Fruit fly (Drosophila melanogaster) whole organism, prepupa: Measurements from ENCODE around the gene dbo.

ENCODE experiments used
- Blimp-1 ChIP-seq: fragments of 200-800 bp; sonication (Bioruptor generic); optimal IDR thresholded peaks from 3 replicates; lab custom pipeline; 2017; ENCODE audit warnings: missing biosample characterization, missing genetic modification characterization, mild to moderate bottlenecking, moderate library complexity, missing genetic modification reagents
- CG10631 ChIP-seq: fragments of 200-800 bp; sonication (Bioruptor generic); optimal IDR thresholded peaks from 2 replicates; lab custom pipeline; 2016; ENCODE audit warnings: missing biosample characterization, missing genetic modification characterization
- CG15336 ChIP-seq: fragments of 200-800 bp; sonication (Bioruptor generic); IDR thresholded peaks from 2 replicates; pipeline ENCODE4 v1.3.6; 2022; ENCODE audit warnings: missing biosample characterization, missing genetic modification characterization
- CG1621 ChIP-seq: fragments of 200-800 bp; sonication (Bioruptor generic); optimal IDR thresholded peaks from 3 replicates; lab custom pipeline; 2018; ENCODE audit warnings: missing biosample characterization, mild to moderate bottlenecking, missing genetic modification characterization
- CG16779 ChIP-seq: fragments of 200-800 bp; sonication (Bioruptor generic); optimal IDR thresholded peaks from 3 replicates; lab custom pipeline; 2017; ENCODE audit warnings: missing biosample characterization, mild to moderate bottlenecking, missing genetic modification characterization
- CG3032 ChIP-seq: fragments of 200-800 bp; optimal IDR thresholded peaks from 2 replicates; lab custom pipeline; 2019; ENCODE audit warnings: missing biosample characterization, mild to moderate bottlenecking, missing genetic modification characterization, moderate library complexity
- CG31627 ChIP-seq: fragments of 200-800 bp; sonication (Bioruptor generic); optimal IDR thresholded peaks from 3 replicates; lab custom pipeline; 2016; ENCODE audit warnings: missing biosample characterization, missing genetic modification characterization
- CG32006 ChIP-seq: fragments of 200-800 bp; sonication (Bioruptor generic); optimal IDR thresholded peaks from 3 replicates; lab custom pipeline; 2017; ENCODE audit warnings: missing biosample characterization, mild to moderate bottlenecking, missing genetic modification characterization
- CG34406 ChIP-seq: fragments of 200-800 bp; sonication (Bioruptor generic); optimal IDR thresholded peaks from 3 replicates; lab custom pipeline; 2016; ENCODE audit warnings: missing biosample characterization, missing genetic modification characterization
- CG6163 ChIP-seq: fragments of 200-800 bp; sonication (Bioruptor generic); IDR thresholded peaks from 3 replicates; pipeline ENCODE4 v1.3.6; 2022; ENCODE audit warnings: missing biosample characterization, missing genetic modification characterization
- CG6276 ChIP-seq: fragments of 200-800 bp; sonication (Bioruptor generic); optimal IDR thresholded peaks from 2 replicates; lab custom pipeline; 2017; ENCODE audit warnings: missing biosample characterization, mild to moderate bottlenecking, missing genetic modification characterization
- CG6792 ChIP-seq: fragments of 200-800 bp; sonication (Bioruptor generic); optimal IDR thresholded peaks from 3 replicates; lab custom pipeline; 2016; ENCODE audit warnings: missing biosample characterization, missing genetic modification characterization
- CG6808 ChIP-seq: fragments of 200-800 bp; sonication (Bioruptor generic); optimal IDR thresholded peaks from 3 replicates; lab custom pipeline; 2017; ENCODE audit warnings: missing biosample characterization, missing genetic modification characterization, mild to moderate bottlenecking, moderate library complexity, missing genetic modification reagents
- CG6854 ChIP-seq: fragments of 200-800 bp; sonication (Bioruptor generic); optimal IDR thresholded peaks from 2 replicates; lab custom pipeline; 2017; ENCODE audit warnings: missing biosample characterization, mild to moderate bottlenecking, missing genetic modification characterization
- CG8119 ChIP-seq: fragments of 200-800 bp; sonication (Bioruptor generic); IDR thresholded peaks from 3 replicates; pipeline ENCODE4 v1.3.6; 2022; ENCODE audit warnings: missing biosample characterization, missing genetic modification characterization
- Eip78C ChIP-seq: fragments of 200-800 bp; sonication (Bioruptor generic); peaks from one replicate; lab custom pipeline; 2016; ENCODE audit warnings: missing biosample characterization, missing genetic modification characterization
- Ets21C ChIP-seq: fragments of 200-800 bp; sonication (Bioruptor generic); optimal IDR thresholded peaks from 3 replicates; lab custom pipeline; 2016; ENCODE audit warnings: missing biosample characterization, missing genetic modification characterization
- Ets96B ChIP-seq: fragments of 200-800 bp; optimal IDR thresholded peaks from 2 replicates; lab custom pipeline; 2019; ENCODE audit warnings: missing biosample characterization, mild to moderate bottlenecking, missing genetic modification characterization, moderate library complexity
- Hr4 ChIP-seq: fragments of 200-800 bp; sonication (Bioruptor generic); optimal IDR thresholded peaks from 3 replicates; lab custom pipeline; 2016; ENCODE audit warnings: missing biosample characterization, missing genetic modification characterization
- Lpt ChIP-seq: fragments of 200-800 bp; sonication (Bioruptor generic); optimal IDR thresholded peaks from 3 replicates; lab custom pipeline; 2016; ENCODE audit warnings: missing biosample characterization, missing genetic modification characterization
- Smox ChIP-seq: fragments of 200-800 bp; sonication (Bioruptor generic); optimal IDR thresholded peaks from 3 replicates; lab custom pipeline; 2016; ENCODE audit warnings: missing biosample characterization, missing genetic modification characterization
- Sox102F ChIP-seq: fragments of 200-800 bp; sonication (Bioruptor generic); optimal IDR thresholded peaks from 2 replicates; lab custom pipeline; 2016; ENCODE audit warnings: missing biosample characterization, mild to moderate bottlenecking, missing genetic modification characterization
- Sox14 ChIP-seq: fragments of 200-800 bp; sonication (Bioruptor generic); optimal IDR thresholded peaks from 3 replicates; lab custom pipeline; 2016; ENCODE audit warnings: missing biosample characterization, missing genetic modification characterization
- acj6 ChIP-seq: fragments of 200-800 bp; sonication (Bioruptor generic); optimal IDR thresholded peaks from 3 replicates; lab custom pipeline; 2016; ENCODE audit warnings: missing biosample characterization, missing genetic modification characterization
- cyc ChIP-seq: fragments of 200-800 bp; sonication (Bioruptor generic); optimal IDR thresholded peaks from 3 replicates; lab custom pipeline; 2016; ENCODE audit warnings: missing biosample characterization, missing genetic modification characterization
- dac ChIP-seq: fragments of 200-800 bp; sonication (Bioruptor generic); optimal IDR thresholded peaks from 2 replicates; lab custom pipeline; 2017; ENCODE audit warnings: missing biosample characterization, mild to moderate bottlenecking, missing genetic modification characterization
- esn ChIP-seq: fragments of 200-800 bp; sonication (Bioruptor generic); optimal IDR thresholded peaks from 2 replicates; lab custom pipeline; 2016; ENCODE audit warnings: missing biosample characterization, mild to moderate bottlenecking, missing genetic modification characterization, moderate library complexity
- fd85E ChIP-seq: fragments of 200-800 bp; sonication (Bioruptor generic); optimal IDR thresholded peaks from 3 replicates; lab custom pipeline; 2016; ENCODE audit warnings: missing biosample characterization, missing genetic modification characterization
- fkh ChIP-seq: fragments of 200-800 bp; sonication (Bioruptor generic); optimal IDR thresholded peaks from 3 replicates; lab custom pipeline; 2017; ENCODE audit warnings: missing biosample characterization, mild to moderate bottlenecking, missing genetic modification characterization, moderate library complexity
- net ChIP-seq: fragments of 200-800 bp; sonication (Bioruptor generic); optimal IDR thresholded peaks from 3 replicates; lab custom pipeline; 2016; ENCODE audit warnings: missing biosample characterization, missing genetic modification characterization
- svp ChIP-seq: fragments of 200-800 bp; sonication (Bioruptor generic); peaks from one replicate; lab custom pipeline; 2016; ENCODE audit warnings: missing biosample characterization, missing genetic modification characterization
- topi ChIP-seq: fragments of 200-800 bp; sonication (Bioruptor generic); optimal IDR thresholded peaks from 3 replicates; lab custom pipeline; 2016; ENCODE audit warnings: missing biosample characterization, missing genetic modification characterization

dbo gene

dm6 chr3L:15832146-15832545, 5.5 kb downstream of the dbo start, which contains the start of gene CG12713 (continued):
- TF ChIP-seq CG1621 (tag; lab: Kevin White, UChicago) (no peak), Hr4 (GFP tag; lab: Kevin White, UChicago) (no peak), CG3032 (tag; lab: Kevin White, UChicago) (peak; percentile 25), CG31627 (GFP tag; lab: Kevin White, UChicago) (peak; percentile 1), Sox14 (peak; percentile 27), fkh (GFP tag; lab: Kevin White, UChicago) (no peak)
- TF ChIP-seq, all 60 proteins: peak for 8

dm6 chr3L:15834877-15835555, 8.3 kb downstream of the dbo start, which contains the start of gene CG18081:
Gene CG18081 (minus strand): TSS chr3L:15835388.
- TF ChIP-seq Sox102F = no peak
- no peak for TF ChIP-seq Lpt (GFP tag; lab: Kevin White, UChicago)
- peak; percentile 49 for TF ChIP-seq Eip78C (GFP tag; lab: Kevin White, UChicago)
- no peak for TF ChIP-seq Smox
- TF ChIP-seq esn (GFP tag; lab: Kevin White, UChicago) = no peak
- no peak for TF ChIP-seq dac
- TF ChIP-seq Sox14 = peak; percentile 35
- TF ChIP-seq CG6276 (GFP tag; lab: Kevin White, UChicago) = no peak
- peak; percentile 65 for TF ChIP-seq Blimp-1 (GFP tag; lab: Kevin White, UChicago)

- TF ChIP-seq Eip78C (GFP tag; lab: Kevin White, UChicago) (no peak), CG10631 (GFP tag; lab: Kevin White, UChicago) (no peak), CG3032 (tag; lab: Kevin White, UChicago) (peak; percentile 1), Blimp-1 (GFP tag; lab: Kevin White, UChicago) (peak; percentile 4), CG31627 (GFP tag; lab: Kevin White, UChicago) (no peak), Lpt (GFP tag; lab: Kevin White, UChicago) (no peak), CG16779 (tag; lab: Kevin White, UChicago) (no peak), CG6276 (GFP tag; lab: Kevin White, UChicago) (no peak), topi (no peak), Ets96B (no peak), cyc (no peak)
These were observed 10.5 kb downstream of the dbo start, which contains the start of gene CG15715 for dm6 chr3L:15837209-15837608. Gene CG15715 (minus strand): TSS chr3L:15837482.

dm6 chr3L:15843962-15844361, 17.3 kb downstream of the dbo start, which contains the start of gene meru:
Gene meru (minus strand): TSS chr3L:15844062.
- no peak for TF ChIP-seq CG32006
- TF ChIP-seq fkh (GFP tag; lab: Kevin White, UChicago) = no peak
- no peak for TF ChIP-seq CG6808
- TF ChIP-seq Ets96B = no peak
- no peak for TF ChIP-seq Ets21C (GFP tag; lab: Kevin White, UChicago)
- no peak for TF ChIP-seq CG31627 (GFP tag; lab: Kevin White, UChicago)
- TF ChIP-seq CG8119 (GFP tag; lab: Robert Waterston, UW) = no peak
- no peak for TF ChIP-seq esn (GFP tag; lab: Kevin White, UChicago)
- no peak for TF ChIP-seq acj6 (GFP tag; lab: Kevin White, UChicago)
- no peak for TF ChIP-seq CG15336 (GFP tag; lab: Robert Waterston, UW)
- no peak for TF ChIP-seq CG6163 (GFP tag; lab: Robert Waterston, UW)
- no peak for TF ChIP-seq CG6276 (GFP tag; lab: Kevin White, UChicago)
- no peak for TF ChIP-seq CG34406 (GFP tag; lab: Kevin White, UChicago)
- TF ChIP-seq CG6854 (GFP tag; lab: Kevin White, UChicago) = no peak

- TF ChIP-seq fd85E (GFP tag; lab: Kevin White, UChicago) (no peak), CG6792 (GFP tag; lab: Kevin White, UChicago) (no peak), net (GFP tag; lab: Kevin White, UChicago) (no peak), Eip78C (GFP tag; lab: Kevin White, UChicago) (peak; percentile 46), svp (peak; percentile 52), dac (no peak)
- TF ChIP-seq, all 60 proteins: peak for 2
These were observed 17.9 kb downstream of the dbo start for dm6 chr3L:15844577-15844976.
